Fruit fly (Drosophila melanogaster): ENCODE measurements around the gene Task7.

The Task7 gene

dm6 chr3R:9378644-9379411 lies 33.3 kb downstream of the Task7 start (continued):
- TF ChIP-seq pan (optimal IDR thresholded peaks at IDR 0.05) (no peak), pan (GFP tag; optimal IDR thresholded peaks at IDR 0.05 in 1 of 2, IDR thresholded peaks at IDR 0.05 in 1 of 2) (peak in 1 of 2 experiments; percentile 20), CG10321 (GFP tag; IDR thresholded peaks at IDR 0.05) (no peak), nerfin-1 (tag; optimal IDR thresholded peaks at IDR 0.05) (peak; percentile 42), dpn (GFP tag; optimal IDR thresholded peaks at IDR 0.05) (peak in 1 of 2 experiments; percentile 20), Ada2b (GFP tag; IDR thresholded peaks at IDR 0.05) (no peak), CG1602 (GFP tag; optimal IDR thresholded peaks at IDR 0.05) (peak; percentile 23), CG7357 (GFP tag; IDR thresholded peaks at IDR 0.05) (peak; percentile 32; the same call in 1 of the 3 replicates), Eip74EF (GFP tag; optimal IDR thresholded peaks at IDR 0.05) (peak in 1 of 2 experiments; percentile 66), dmrt11E (tag; optimal IDR thresholded peaks at IDR 0.05) (peak; percentile 93), Hr51 (GFP tag; optimal IDR thresholded peaks at IDR 0.05) (peak in 1 of 2 experiments; percentile 10), CG2202 (tag; optimal IDR thresholded peaks at IDR 0.05) (peak; percentile 79), Ssrp (tag; optimal IDR thresholded peaks at IDR 0.05) (peak; percentile 61), CG17912 (GFP tag; optimal IDR thresholded peaks at IDR 0.05) (no peak)

dm6 chr3R:9376789-9377188 lies 35.3 kb downstream of the Task7 start:
- TF ChIP-seq oc (tag; optimal IDR thresholded peaks at IDR 0.05), result peak; percentile 46
- TF ChIP-seq CG17802 (tag; optimal IDR thresholded peaks at IDR 0.05), result no peak
- peak; percentile 61; the same call in 1 of the 2 replicates for TF ChIP-seq vvl (GFP tag; IDR thresholded peaks at IDR 0.05)
- TF ChIP-seq run (tag; optimal IDR thresholded peaks at IDR 0.05), result peak; percentile 66
- TF ChIP-seq hkb (optimal IDR thresholded peaks at IDR 0.05), result peak; percentile 11
- no peak for TF ChIP-seq hkb (GFP tag; IDR thresholded peaks at IDR 0.05)
- no peak for TF ChIP-seq gcm (GFP tag; optimal IDR thresholded peaks at IDR 0.05)
- TF ChIP-seq Pdp1 (GFP tag; optimal IDR thresholded peaks at IDR 0.05), result peak in 1 of 2 experiments; percentile 56

- TF ChIP-seq cwo (GFP tag; optimal IDR thresholded peaks at IDR 0.05) (peak; percentile 52), D (optimal IDR thresholded peaks at IDR 0.05) (no peak), D (GFP tag; optimal IDR thresholded peaks at IDR 0.05) (no peak), crp (GFP tag; optimal IDR thresholded peaks at IDR 0.05) (no peak), CG17829 (tag; optimal IDR thresholded peaks at IDR 0.05) (peak; percentile 5), E2f1 (GFP tag; IDR thresholded peaks at IDR 0.05) (peak; percentile 35; the same call in 1 of the 2 replicates), sna (GFP tag; IDR thresholded peaks at IDR 0.05; ENCODE audit: partially characterized antibody) (no peak), tll (GFP tag; optimal IDR thresholded peaks at IDR 0.05) (no peak), CG42726 (GFP tag; IDR thresholded peaks at IDR 0.05; ENCODE audit: partially characterized antibody) (no peak), fd102C (GFP tag; optimal IDR thresholded peaks at IDR 0.05) (no peak), CG31224 (GFP tag; IDR thresholded peaks at IDR 0.05) (peak; percentile 43; the same call in 1 of the 2 replicates), mld (GFP tag; IDR thresholded peaks at IDR 0.05; ENCODE audit: partially characterized antibody) (no peak), NC2β (GFP tag; optimal IDR thresholded peaks at IDR 0.05) (no peak), mam (GFP tag; optimal IDR thresholded peaks at IDR 0.05) (peak; percentile 62), chif (GFP tag; optimal IDR thresholded peaks at IDR 0.05) (peak in 1 of 2 experiments; percentile 26), CG1792 (GFP tag; optimal IDR thresholded peaks at IDR 0.05) (peak; percentile 18), Neu2 (GFP tag; optimal IDR thresholded peaks at IDR 0.05; ENCODE audit: borderline replicate concordance) (no peak), tup (GFP tag; optimal IDR thresholded peaks at IDR 0.05) (no peak), eve (GFP tag; optimal IDR thresholded peaks at IDR 0.05) (no peak), sqz (GFP tag; optimal IDR thresholded peaks at IDR 0.05) (no peak), Fer2 (tag; optimal IDR thresholded peaks at IDR 0.05) (no peak), bcd (GFP tag; optimal IDR thresholded peaks at IDR 0.05) (peak; percentile 37), Hand (GFP tag; optimal IDR thresholded peaks at IDR 0.05) (no peak), YL-1 (GFP tag; optimal IDR thresholded peaks at IDR 0.05) (peak; percentile 6)
Measured at dm6 chr3R:9370413-9370812, 41.7 kb downstream of the Task7 start.

Measured in whole organism, embryonic.